Worm (Caenorhabditis elegans): ENCODE data around the gene mrps-9.

Gene mrps-9

DNA sequence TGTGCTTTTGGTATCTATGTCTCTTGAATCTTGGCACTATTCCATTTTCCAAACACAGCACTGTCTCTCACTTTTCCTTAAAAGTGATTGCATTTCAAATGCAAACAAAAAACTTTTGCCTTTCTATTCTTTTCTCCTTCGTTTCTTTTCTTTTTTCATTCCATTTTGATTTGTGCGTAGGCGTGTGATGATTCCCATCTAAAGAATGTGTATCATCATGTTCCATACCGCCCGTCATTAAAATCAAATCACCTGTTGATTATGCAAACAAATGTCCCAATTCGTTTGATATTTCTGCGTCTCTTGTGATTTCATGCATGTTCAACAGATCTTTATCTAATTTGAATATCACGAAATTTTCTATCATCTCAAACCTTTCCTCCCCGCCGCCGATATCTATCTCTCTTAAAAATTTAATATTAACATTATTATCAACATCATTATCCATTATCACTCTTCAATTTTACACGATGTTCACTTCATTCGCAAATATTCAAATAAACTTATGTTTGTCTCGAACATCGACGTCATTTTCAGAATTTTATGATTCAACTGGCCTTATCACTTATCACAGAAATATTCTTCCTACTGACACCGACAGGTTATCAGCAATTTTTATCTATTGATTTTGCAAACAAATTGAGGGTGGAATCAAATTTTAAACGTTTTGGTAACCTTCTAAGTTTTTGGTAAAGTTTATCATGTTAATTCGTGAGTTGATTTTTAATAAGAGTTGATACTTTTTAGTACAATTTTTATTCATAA lies 25.6 kb downstream of the mrps-9 start:
- TF ChIP-seq unc-39 (tag; optimal IDR thresholded peaks at IDR 0.05) (no peak), elt-1 (tag; optimal IDR thresholded peaks at IDR 0.05; ENCODE audit: borderline replicate concordance, insufficient read depth) (peak; percentile 11), bed-3 (GFP tag; optimal IDR thresholded peaks at IDR 0.05) (no peak), elt-3 (tag; optimal IDR thresholded peaks at IDR 0.05) (peak; percentile 22), ceh-83 (GFP tag; optimal IDR thresholded peaks at IDR 0.05) (no peak), nhr-12 (tag; optimal IDR thresholded peaks at IDR 0.05) (no peak), unc-62 (GFP tag; optimal IDR thresholded peaks at IDR 0.05) (peak; percentile 11)

DNA sequence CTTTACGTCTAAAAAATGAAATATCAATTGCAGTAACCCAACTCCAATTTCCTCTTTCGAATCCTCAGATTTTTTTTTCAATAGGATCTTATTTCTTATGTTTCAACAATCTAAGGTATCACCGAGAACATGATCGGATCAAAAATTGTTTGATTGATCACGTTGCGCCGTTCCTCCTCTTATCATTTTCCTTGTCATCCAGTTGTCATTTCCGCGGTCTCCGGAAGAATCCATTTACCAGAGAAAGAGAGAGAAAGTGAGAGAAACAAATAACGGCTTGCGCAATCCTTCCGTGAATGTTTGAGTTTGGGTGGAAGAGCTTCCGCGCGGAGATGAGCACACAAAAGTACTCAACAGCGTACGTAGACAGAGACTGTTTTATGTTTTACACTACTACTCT lies 27.4 kb downstream of the mrps-9 start:
- TF ChIP-seq blmp-1 (tag; optimal IDR thresholded peaks at IDR 0.05) (peak; percentile 44), nhr-76 (tag; optimal IDR thresholded peaks at IDR 0.05) (no peak), M03D4.4 (tag; optimal IDR thresholded peaks at IDR 0.05) (no peak), pha-4 (tag; optimal IDR thresholded peaks at IDR 0.05) (no peak), unc-120 (tag; optimal IDR thresholded peaks at IDR 0.05; ENCODE audit: poor library complexity, severe bottlenecking) (no peak), ztf-11 (tag; optimal IDR thresholded peaks at IDR 0.05) (no peak), unc-62 (GFP tag; optimal IDR thresholded peaks at IDR 0.05) (peak; percentile 77), zip-8 (tag; optimal IDR thresholded peaks at IDR 0.05) (peak; percentile 13)

DNA sequence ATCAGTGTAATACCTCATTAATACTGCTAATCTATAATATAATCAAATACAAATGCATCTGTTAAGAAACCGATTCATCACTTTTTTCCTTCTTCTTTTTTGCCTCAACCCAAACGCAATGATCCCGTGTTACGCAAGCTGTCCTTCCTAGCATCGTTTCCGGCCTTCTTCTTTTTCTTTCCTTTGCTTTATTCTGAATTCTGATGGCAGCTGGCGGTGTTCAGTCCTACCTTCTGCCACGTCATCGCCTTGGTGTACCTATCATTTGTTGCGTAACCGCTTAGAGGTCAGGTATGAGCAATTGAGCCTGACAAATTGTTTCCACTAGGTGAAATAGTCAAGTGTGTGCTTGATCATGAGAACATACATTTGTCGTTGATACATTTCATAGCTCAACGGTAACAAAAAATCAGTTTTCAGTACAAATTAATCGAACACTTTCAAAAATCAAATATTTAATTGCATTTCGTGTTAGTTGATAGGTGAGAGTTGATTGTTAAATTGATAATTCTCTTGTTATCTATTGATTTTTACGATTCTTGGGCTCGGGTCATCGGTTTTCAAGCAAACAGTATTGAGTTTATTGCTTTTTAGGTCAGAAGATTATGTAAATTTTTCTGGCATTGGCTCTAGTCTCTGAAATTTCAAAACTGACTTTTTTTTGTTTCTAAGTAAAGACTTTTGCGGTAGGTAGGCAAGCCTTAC lies 32.5 kb downstream of the mrps-9 start:
- TF ChIP-seq elt-3 (tag; optimal IDR thresholded peaks at IDR 0.05) (no peak), unc-62 (GFP tag; optimal IDR thresholded peaks at IDR 0.05) (peak; percentile 3), ces-1 (GFP tag; optimal IDR thresholded peaks at IDR 0.05) (no peak), zip-8 (tag; optimal IDR thresholded peaks at IDR 0.05) (peak; percentile 93), nhr-2 (tag; optimal IDR thresholded peaks at IDR 0.05) (peak; percentile 90), cnd-1 (tag; optimal IDR thresholded peaks at IDR 0.05) (peak; percentile 79), ceh-39 (tag; optimal IDR thresholded peaks at IDR 0.05) (no peak), ztf-11 (tag; optimal IDR thresholded peaks at IDR 0.05) (no peak), mab-5 (tag; optimal IDR thresholded peaks at IDR 0.05) (no peak), sptf-1 (tag; optimal IDR thresholded peaks at IDR 0.05) (peak; percentile 35), unc-120 (tag; optimal IDR thresholded peaks at IDR 0.05; ENCODE audit: poor library complexity, severe bottlenecking) (no peak), mls-2 (tag; optimal IDR thresholded peaks at IDR 0.05) (peak; percentile 24)

DNA sequence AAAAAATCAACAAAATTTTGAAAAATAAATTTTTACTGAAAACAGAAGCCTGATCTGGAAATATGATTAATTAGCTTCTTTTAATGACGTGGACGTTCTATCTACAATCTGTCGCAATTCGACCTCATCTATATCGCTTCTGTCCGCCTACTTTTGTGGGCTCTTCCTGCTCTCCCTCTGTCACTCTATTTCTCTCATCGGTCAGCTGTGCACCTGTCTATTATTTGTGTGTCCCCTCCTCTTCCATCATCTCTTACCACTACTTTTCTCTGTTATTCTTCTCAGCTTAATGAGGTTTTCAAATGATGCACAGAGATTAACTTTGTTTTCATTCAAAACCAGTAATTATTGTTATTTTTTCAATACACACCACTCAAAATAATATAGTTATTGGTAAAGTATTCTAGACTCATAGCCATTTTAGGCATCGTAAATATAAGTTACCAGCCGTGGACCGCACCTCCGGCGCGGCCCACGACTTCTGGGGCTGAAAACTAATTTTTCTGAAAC lies 33.3 kb downstream of the mrps-9 start:
- TF ChIP-seq mab-5 (tag; optimal IDR thresholded peaks at IDR 0.05) (no peak), bed-3 (GFP tag; optimal IDR thresholded peaks at IDR 0.05) (no peak), mls-2 (tag; optimal IDR thresholded peaks at IDR 0.05) (no peak), unc-62 (GFP tag; optimal IDR thresholded peaks at IDR 0.05) (peak; percentile 84), lin-13 (tag; optimal IDR thresholded peaks at IDR 0.05) (no peak), flh-1 (GFP tag; optimal IDR thresholded peaks at IDR 0.05) (no peak), hlh-1 (tag; optimal IDR thresholded peaks at IDR 0.05) (peak; percentile 97), tbx-8 (GFP tag; optimal IDR thresholded peaks at IDR 0.05) (no peak), lsy-2 (tag; optimal IDR thresholded peaks at IDR 0.05) (no peak), ham-2 (GFP tag; optimal IDR thresholded peaks at IDR 0.05) (no peak), nhr-2 (tag; optimal IDR thresholded peaks at IDR 0.05) (no peak), ces-1 (GFP tag; optimal IDR thresholded peaks at IDR 0.05) (peak; percentile 58), cnd-1 (tag; optimal IDR thresholded peaks at IDR 0.05) (no peak), drap-1 (GFP tag; optimal IDR thresholded peaks at IDR 0.05) (no peak), unc-120 (tag; optimal IDR thresholded peaks at IDR 0.05; ENCODE audit: poor library complexity, severe bottlenecking) (peak; percentile 37), M03D4.4 (tag; optimal IDR thresholded peaks at IDR 0.05) (no peak)

DNA sequence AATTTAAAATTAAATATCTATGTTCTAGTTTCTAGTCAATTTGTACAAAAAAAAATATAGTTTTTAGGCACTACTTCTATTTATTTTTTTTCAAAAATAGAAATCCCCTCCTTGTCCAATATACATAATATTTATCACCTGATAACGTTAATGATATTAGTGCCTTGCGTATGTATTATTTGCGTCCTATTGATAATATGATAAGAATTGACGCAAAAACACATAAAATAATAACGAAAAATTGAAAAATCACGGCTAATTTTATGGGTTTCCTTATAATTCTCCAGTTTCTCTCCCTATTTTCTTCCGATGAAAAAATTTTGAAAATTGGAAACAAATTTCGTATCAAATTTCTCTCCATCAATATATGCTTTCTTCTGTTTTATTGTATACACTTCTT lies 33.9 kb downstream of the mrps-9 start:
- TF ChIP-seq nhr-76 (tag; optimal IDR thresholded peaks at IDR 0.05) = no peak
- no peak for TF ChIP-seq unc-39 (tag; optimal IDR thresholded peaks at IDR 0.05)
- no peak for TF ChIP-seq ceh-43 (GFP tag; optimal IDR thresholded peaks at IDR 0.05)
- TF ChIP-seq elt-3 (tag; optimal IDR thresholded peaks at IDR 0.05) = no peak
- TF ChIP-seq zip-8 (tag; optimal IDR thresholded peaks at IDR 0.05) = no peak
- no peak for TF ChIP-seq nhr-2 (tag; optimal IDR thresholded peaks at IDR 0.05)
- TF ChIP-seq bed-3 (GFP tag; optimal IDR thresholded peaks at IDR 0.05) = no peak
- TF ChIP-seq ham-2 (GFP tag; optimal IDR thresholded peaks at IDR 0.05) = no peak
- TF ChIP-seq blmp-1 (tag; optimal IDR thresholded peaks at IDR 0.05) = no peak
- no peak for TF ChIP-seq mls-2 (tag; optimal IDR thresholded peaks at IDR 0.05)
- TF ChIP-seq sptf-1 (tag; optimal IDR thresholded peaks at IDR 0.05) = no peak
- no peak for TF ChIP-seq unc-120 (tag; optimal IDR thresholded peaks at IDR 0.05; ENCODE audit: poor library complexity, severe bottlenecking)
- no peak for TF ChIP-seq lin-32 (GFP tag; optimal IDR thresholded peaks at IDR 0.05)
- TF ChIP-seq unc-62 (GFP tag; optimal IDR thresholded peaks at IDR 0.05) = no peak
- TF ChIP-seq pha-4 (tag; optimal IDR thresholded peaks at IDR 0.05) = no peak
- no peak for TF ChIP-seq nhr-12 (tag; optimal IDR thresholded peaks at IDR 0.05)
- TF ChIP-seq drap-1 (GFP tag; optimal IDR thresholded peaks at IDR 0.05) = no peak
- TF ChIP-seq mab-5 (tag; optimal IDR thresholded peaks at IDR 0.05) = no peak
- no peak for TF ChIP-seq ceh-83 (GFP tag; optimal IDR thresholded peaks at IDR 0.05)
- no peak for TF ChIP-seq snpc-4 (tag; optimal IDR thresholded peaks at IDR 0.05)

Data from whole organism, mixed stage, embryonic.